Worm (Caenorhabditis elegans) whole organism, L4 larva: ENCODE results near the gene nlp-35.
A peak's percentile ranks its signal among the peaks of the same experiment; 100 is the strongest.

Experiments
- F44E2.7 ChIP-seq: fragments of 200-800 bp; sonication (Bioruptor generic); IDR thresholded peaks from 2 replicates; pipeline ENCODE4 v2.1.2; 2022; ENCODE audit warnings: missing genetic modification characterization, missing compliant biosample characterization
- T20F7.1 ChIP-seq: fragments of 200-800 bp; sonication (Bioruptor generic); optimal IDR thresholded peaks from 2 replicates; lab custom pipeline; 2018; ENCODE audit warnings: mild to moderate bottlenecking, missing genetic modification characterization, missing compliant biosample characterization
- T26A8.4 ChIP-seq: fragments of 200-800 bp; sonication (Bioruptor generic); IDR thresholded peaks from 2 replicates; pipeline ENCODE4 v1.3.6; 2022; ENCODE audit warnings: missing genetic modification characterization, missing compliant biosample characterization
- Y48G9A.11 ChIP-seq: fragments of 200-800 bp; sonication (Bioruptor generic); IDR thresholded peaks from 2 replicates; pipeline ENCODE4 v1.3.6; 2022; ENCODE audit warnings: missing genetic modification reagents, missing genetic modification characterization, missing compliant biosample characterization
- aly-2 ChIP-seq: sonication (generic microtip); optimal IDR thresholded peaks from 2 replicates; lab custom pipeline; 2018; ENCODE audit warnings: missing biosample characterization, missing genetic modification characterization
- ama-1 ChIP-seq: fragments of 150-350 bp; optimal IDR thresholded peaks from 2 replicates; lab custom pipeline; 2014; ENCODE audit warnings: inconsistent platforms, mixed read lengths
- arid-1 ChIP-seq: fragments of 200-800 bp; sonication (Bioruptor generic); conservative IDR thresholded peaks from 2 replicates; pipeline ENCODE4 v1.3.6; 2022; ENCODE audit warnings: missing genetic modification reagents, missing genetic modification characterization, missing compliant biosample characterization
- attf-4 ChIP-seq: sonication (generic microtip); optimal IDR thresholded peaks from 3 replicates; lab custom pipeline; 2017; ENCODE audit warnings: missing biosample characterization, missing genetic modification characterization
- ceh-28 ChIP-seq: fragments of 150-350 bp; optimal IDR thresholded peaks from 2 replicates; lab custom pipeline; 2014; ENCODE audit warnings: missing biosample characterization, missing genetic modification reagents, missing genetic modification characterization
- ceh-32 ChIP-seq: sonication (generic microtip); optimal IDR thresholded peaks from 2 replicates; lab custom pipeline; 2016; ENCODE audit warnings: mild to moderate bottlenecking, missing genetic modification characterization, missing compliant biosample characterization; ENCODE audit not compliant: poor library complexity
- ceh-62 ChIP-seq: sonication (generic microtip); optimal IDR thresholded peaks from 2 replicates; lab custom pipeline; 2017; ENCODE audit warnings: missing biosample characterization, missing genetic modification characterization
- ctbp-1 ChIP-seq: fragments of 200-800 bp; sonication (Bioruptor generic); IDR thresholded peaks from 2 replicates; pipeline ENCODE4 v1.3.6; 2022; ENCODE audit warnings: missing genetic modification reagents, missing genetic modification characterization, missing compliant biosample characterization
- daf-12 ChIP-seq: fragments of 150-350 bp; optimal IDR thresholded peaks from 2 replicates; lab custom pipeline; 2014; ENCODE audit warnings: missing biosample characterization, missing genetic modification reagents, missing genetic modification characterization
- egl-43 ChIP-seq: fragments of 200-800 bp; sonication (Bioruptor generic); IDR thresholded peaks from 2 replicates; pipeline ENCODE4 v1.3.6; 2022; ENCODE audit warnings: missing genetic modification reagents, missing genetic modification characterization, missing compliant biosample characterization
- hlh-11 ChIP-seq: fragments of 200-800 bp; sonication (Bioruptor generic); optimal IDR thresholded peaks from 2 replicates; lab custom pipeline; 2018; ENCODE audit warnings: mild to moderate bottlenecking, missing genetic modification characterization, missing compliant biosample characterization
- hlh-30 ChIP-seq: sonication (generic microtip); optimal IDR thresholded peaks from 2 replicates; lab custom pipeline; 2017; ENCODE audit warnings: antibody characterized with exemption, mild to moderate bottlenecking, missing genetic modification characterization, missing compliant biosample characterization; ENCODE audit not compliant: insufficient read depth
- hmg-1.1 ChIP-seq: fragments of 200-800 bp; sonication (Bioruptor generic); IDR thresholded peaks from 2 replicates; pipeline ENCODE4 v1.3.6; 2022; ENCODE audit warnings: missing genetic modification reagents, missing genetic modification characterization, missing compliant biosample characterization
- jun-1 ChIP-seq: fragments of 150-350 bp; optimal IDR thresholded peaks from 2 replicates; lab custom pipeline; 2014; ENCODE audit warnings: missing biosample characterization, missing genetic modification reagents, missing genetic modification characterization
- lin-29 ChIP-seq: fragments of 200-800 bp; sonication (Bioruptor generic); IDR thresholded peaks from 2 replicates; pipeline ENCODE4 v1.3.6; 2022; ENCODE audit warnings: missing genetic modification reagents, missing genetic modification characterization, missing compliant biosample characterization
- lin-38 ChIP-seq: fragments of 200-800 bp; sonication (Bioruptor generic); IDR thresholded peaks from 2 replicates; pipeline ENCODE4 v1.3.6; 2022; ENCODE audit warnings: missing genetic modification reagents, missing genetic modification characterization, missing compliant biosample characterization
- madf-5 ChIP-seq, 2 experiments: fragments of 200-800 bp; sonication (Bioruptor generic); IDR thresholded peaks; 2 replicates each; pipeline ENCODE4 v1.3.6; 2022; ENCODE audit warnings: missing compliant biosample characterization in 2 of 2, missing genetic modification characterization in 2 of 2
- madf-9 ChIP-seq: fragments of 200-800 bp; sonication (Bioruptor generic); conservative IDR thresholded peaks from 2 replicates; pipeline ENCODE4 v1.3.6; 2022; ENCODE audit warnings: missing genetic modification reagents, missing genetic modification characterization, missing compliant biosample characterization
- mdt-29 ChIP-seq: fragments of 200-800 bp; sonication (Bioruptor generic); IDR thresholded peaks from 2 replicates; pipeline ENCODE4 v1.3.6; 2022; ENCODE audit warnings: missing genetic modification reagents, missing genetic modification characterization, missing compliant biosample characterization
- mxl-2 ChIP-seq: fragments of 200-800 bp; sonication (Bioruptor generic); conservative IDR thresholded peaks from 2 replicates; pipeline ENCODE4 v1.3.6; 2022; ENCODE audit warnings: missing genetic modification reagents, missing genetic modification characterization, missing compliant biosample characterization
- mxl-3 ChIP-seq: fragments of 200-800 bp; sonication (Bioruptor generic); optimal IDR thresholded peaks from 2 replicates; lab custom pipeline; 2018; ENCODE audit warnings: mild to moderate bottlenecking, missing genetic modification characterization, missing compliant biosample characterization
- nhr-111 ChIP-seq: fragments of 200-800 bp; sonication (Bioruptor generic); optimal IDR thresholded peaks from 2 replicates; lab custom pipeline; 2018; ENCODE audit warnings: mild to moderate bottlenecking, missing genetic modification characterization, missing compliant biosample characterization
- nhr-237 ChIP-seq: sonication (generic microtip); optimal IDR thresholded peaks from 2 replicates; lab custom pipeline; 2017; ENCODE audit warnings: missing biosample characterization, missing genetic modification characterization
- nhr-28 ChIP-seq: fragments of 150-350 bp; optimal IDR thresholded peaks from 2 replicates; lab custom pipeline; 2014; ENCODE audit warnings: missing biosample characterization, missing genetic modification characterization
- nhr-42 ChIP-seq: fragments of 200-800 bp; sonication (Bioruptor generic); IDR thresholded peaks from 2 replicates; pipeline ENCODE4 v1.3.6; 2022; ENCODE audit warnings: missing genetic modification characterization, missing compliant biosample characterization
- nhr-48 ChIP-seq: sonication (generic microtip); optimal IDR thresholded peaks from 2 replicates; lab custom pipeline; 2016; ENCODE audit warnings: mild to moderate bottlenecking, missing genetic modification characterization, missing compliant biosample characterization
- nhr-77 ChIP-seq: fragments of 150-350 bp; optimal IDR thresholded peaks from 2 replicates; lab custom pipeline; 2014; ENCODE audit warnings: missing biosample characterization, missing genetic modification characterization
- pqm-1 ChIP-seq: sonication (generic microtip); optimal IDR thresholded peaks from 2 replicates; lab custom pipeline; 2017; ENCODE audit warnings: missing biosample characterization, missing genetic modification characterization
- set-16 ChIP-seq: fragments of 200-800 bp; sonication (Bioruptor generic); IDR thresholded peaks from 2 replicates; pipeline ENCODE4 v1.3.6; 2022; ENCODE audit warnings: missing genetic modification reagents, missing genetic modification characterization, missing compliant biosample characterization
- spr-1 ChIP-seq: sonication (generic microtip); optimal IDR thresholded peaks from 2 replicates; lab custom pipeline; 2016; ENCODE audit warnings: mild to moderate bottlenecking, missing genetic modification characterization, missing compliant biosample characterization
- spr-3 ChIP-seq: fragments of 200-800 bp; sonication (Bioruptor generic); optimal IDR thresholded peaks from 2 replicates; lab custom pipeline; 2018; ENCODE audit warnings: mild to moderate bottlenecking, missing genetic modification characterization, missing compliant biosample characterization
- tag-97 ChIP-seq: fragments of 200-800 bp; sonication (Bioruptor generic); IDR thresholded peaks from 2 replicates; pipeline ENCODE4 v1.3.6; 2022; ENCODE audit warnings: missing genetic modification characterization, missing compliant biosample characterization
- unc-39 ChIP-seq: sonication (generic microtip); optimal IDR thresholded peaks from 2 replicates; lab custom pipeline; 2017; ENCODE audit warnings: missing biosample characterization, missing genetic modification characterization
- unc-62 ChIP-seq, 3 experiments: fragments of 150-350 bp in 1 of 3; sonication (generic microtip); optimal IDR thresholded peaks in 2 of 3; peaks in 1 of 3; 1 replicate in 1 of 3; 2 replicates in 2 of 3; lab custom pipeline; 2014 to 2017; ENCODE audit warnings: missing biosample characterization in 3 of 3, missing genetic modification characterization in 3 of 3, missing genetic modification reagents in 3 of 3, missing genotype in 1 of 3
- zfp-3 ChIP-seq: fragments of 200-800 bp; sonication (Bioruptor generic); conservative IDR thresholded peaks from 2 replicates; pipeline ENCODE4 v1.3.6; 2022; ENCODE audit warnings: missing genetic modification reagents, missing genetic modification characterization, missing compliant biosample characterization
- ztf-7 ChIP-seq: fragments of 150-350 bp; optimal IDR thresholded peaks from 2 replicates; lab custom pipeline; 2014; ENCODE audit warnings: missing biosample characterization, missing genetic modification characterization

nlp-35 gene

ce11 chrIV:9518608-9519007 lies at the start of gene nlp-35:
nlp-35 (minus strand) TSS chrIV:9518926.
- TF ChIP-seq pqm-1 (tag; lab: Kevin White, UChicago) (no peak), lin-29 (GFP tag; lab: Robert Waterston, UW) (no peak), egl-43 (no peak), nhr-77 (tag; lab: Kevin White, UChicago) (no peak), nhr-111 (GFP tag; lab: Kevin White, UChicago) (no peak), nhr-28 (tag; lab: Kevin White, UChicago) (no peak), unc-39 (no peak), zfp-3 (0 out of 2 replicates have a peak, but pooled peaks have one; percentile 63), mdt-29 (GFP tag; lab: Robert Waterston, UW) (0 out of 2 replicates have a peak, but pooled peaks have one; percentile 52), lin-38 (GFP tag; lab: Robert Waterston, UW) (no peak), ama-1 (no peak), ztf-7 (tag; lab: Kevin White, UChicago) (no peak)

ce11 chrIV:9566505-9566904 lies 47.8 kb upstream of the nlp-35 start, which contains the start of gene lron-14:
lron-14 (minus strand) TSS chrIV:9566605.
- TF ChIP-seq F44E2.7 (GFP tag; lab: Robert Waterston, UW) (no peak), T20F7.1 (GFP tag; lab: Kevin White, UChicago) (no peak), tag-97 (GFP tag; lab: Robert Waterston, UW) (no peak), hlh-30 (tag; lab: Kevin White, UChicago) (no peak), mxl-3 (GFP tag; lab: Kevin White, UChicago) (no peak), ceh-62 (no peak), Y48G9A.11 (no peak), ceh-28 (tag; lab: Kevin White, UChicago) (no peak), daf-12 (no peak), mxl-2 (no peak), unc-62 (GFP tag; optimal IDR thresholded peaks at IDR 0.05 in 1 of 2; lab: Kevin White, UChicago) (no peak), unc-62 (tag; optimal IDR thresholded peaks at IDR 0.05; lab: Kevin White, UChicago) (no peak), nhr-237 (tag; lab: Kevin White, UChicago) (no peak), spr-3 (GFP tag; lab: Kevin White, UChicago) (no peak)

ce11 chrIV:9563529-9564376 lies 45.0 kb upstream of the nlp-35 start:
- TF ChIP-seq egl-43 (0 out of 2 replicates have a peak, but pooled peaks have one; percentile 14), set-16 (GFP tag; lab: Robert Waterston, UW) (peak; percentile 97), nhr-77 (tag; lab: Kevin White, UChicago) (no peak), attf-4 (tag; lab: Kevin White, UChicago) (no peak), T26A8.4 (peak; percentile 36; the same call in 1 of the 2 replicates), aly-2 (no peak), nhr-48 (tag; lab: Kevin White, UChicago) (peak; percentile 37), arid-1 (GFP tag; lab: Robert Waterston, UW) (no peak), madf-9 (GFP tag; lab: Robert Waterston, UW) (peak; percentile 30; the same call in 1 of the 2 replicates), hmg-1.1 (GFP tag; lab: Robert Waterston, UW) (0 out of 2 replicates have a peak, but pooled peaks have one; percentile 27), tag-97 (GFP tag; lab: Robert Waterston, UW) (no peak), mxl-3 (GFP tag; lab: Kevin White, UChicago) (peak; percentile 77), ceh-32 (tag; lab: Kevin White, UChicago) (no peak), nhr-42 (no peak), spr-1 (tag; lab: Kevin White, UChicago) (peak; percentile 7), madf-5 (GFP tag; IDR thresholded peaks at IDR 0.05; lab: Robert Waterston, UW) (0 out of 4 replicates have a peak, but pooled peaks of 1 of the 2 experiments have one; percentile 32), jun-1 (no peak), hlh-11 (tag; lab: Kevin White, UChicago) (no peak), unc-62 (GFP tag; optimal IDR thresholded peaks at IDR 0.05 in 1 of 2; lab: Kevin White, UChicago) (no peak), unc-62 (tag; optimal IDR thresholded peaks at IDR 0.05; lab: Kevin White, UChicago) (no peak), ctbp-1 (GFP tag; lab: Robert Waterston, UW) (0 out of 2 replicates have a peak, but pooled peaks have one; percentile 38)
